Worm (Caenorhabditis elegans): ENCODE results near the gene rbm-34.

ce11 chrIV:12089551-12089950, 4.3 kb downstream of the rbm-34 start, which contains the start of gene F11A10.6:
- TF ChIP-seq lin-13 (GFP tag; optimal IDR thresholded peaks at IDR 0.05) (no peak), lin-11 (tag; optimal IDR thresholded peaks at IDR 0.05) (no peak)

Data from whole organism, L2 larva.